Fruit fly (Drosophila melanogaster) S2 (cell line): ENCODE results near the gene CG14736.

Source experiments
- CG8478 ChIP-seq: fragments of >200 bp; optimal IDR thresholded peaks from 2 replicates; lab custom pipeline; 2018
- CTCF ChIP-seq, 2 experiments: fragments of >200 bp; optimal IDR thresholded peaks; 2 replicates each; lab custom pipeline; 2018

The CG14736 gene

DNA sequence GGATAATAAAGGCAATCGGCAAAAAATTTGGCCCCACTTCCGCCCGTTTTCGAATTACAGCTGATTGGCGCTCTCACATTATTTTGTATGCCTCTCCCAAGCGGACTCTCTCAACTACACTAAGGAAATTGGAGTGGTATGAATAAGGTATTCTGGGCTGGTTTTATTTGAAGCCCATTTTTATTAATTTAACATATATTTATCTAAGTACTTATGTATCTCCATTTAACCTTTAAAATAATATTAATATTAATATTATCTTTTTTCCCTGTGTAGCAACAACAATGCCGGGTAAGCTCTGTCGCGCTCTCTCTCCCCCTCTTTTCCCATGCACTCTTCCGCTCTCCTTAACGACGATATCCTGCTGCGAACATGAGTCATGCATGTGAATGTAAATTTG lies 38.6 kb downstream of the CG14736 start:
- TF ChIP-seq CG8478 (lab: Kevin White, UChicago) (no peak), CTCF (optimal IDR thresholded peaks at IDR 0.05; lab: Kevin White, UChicago) (no peak)

- TF ChIP-seq CG8478 (lab: Kevin White, UChicago) (no peak), CTCF (optimal IDR thresholded peaks at IDR 0.05; lab: Kevin White, UChicago) (no peak)
Observed at dm6 chr3R:12080370-12080968, 40.1 kb downstream of the CG14736 start.

dm6 chr3R:12083537-12083936 lies 43.2 kb downstream of the CG14736 start:
- TF ChIP-seq CTCF (optimal IDR thresholded peaks at IDR 0.05; lab: Kevin White, UChicago) (no peak), CG8478 (lab: Kevin White, UChicago) (no peak)

DNA sequence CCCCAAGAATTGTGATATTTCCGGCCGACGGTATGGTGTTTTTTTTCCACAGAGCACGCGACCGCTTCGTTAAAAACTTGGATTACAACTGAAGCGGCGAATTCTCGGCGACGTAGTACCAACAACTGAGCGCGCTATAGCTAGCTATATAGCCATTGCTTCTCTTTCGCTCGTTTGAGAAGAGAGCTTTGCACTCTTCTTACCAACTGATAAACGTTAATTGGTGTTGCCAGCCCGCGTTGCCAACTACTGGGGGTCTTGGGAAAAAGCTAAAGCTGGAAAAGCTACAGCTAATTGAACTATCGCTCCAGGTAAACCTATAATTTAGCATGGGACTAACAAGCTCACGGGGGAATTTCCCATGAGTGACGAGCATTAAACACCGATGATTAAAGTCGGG lies 50.2 kb downstream of the CG14736 start, which contains the start of gene ATP8B:
Gene ATP8B, minus strand, starts transcription at position 64 of the 400 bp plus-strand sequence.
- TF ChIP-seq CTCF (optimal IDR thresholded peaks at IDR 0.05; lab: Kevin White, UChicago): no peak
